Fruit fly (Drosophila melanogaster) whole organism, pupa: Measurements from ENCODE around the gene CG15771.

Experiments
- CG10348 ChIP-seq: fragments of 200-800 bp; sonication (Bioruptor generic); IDR thresholded peaks from 2 replicates; pipeline ENCODE4 v1.3.6; 2022; ENCODE audit warnings: missing biosample characterization, missing genetic modification characterization
- CG12605 ChIP-seq: fragments of 200-800 bp; sonication (Bioruptor generic); IDR thresholded peaks from 2 replicates; pipeline ENCODE4 v1.3.6; 2022; ENCODE audit warnings: missing biosample characterization, missing genetic modification characterization
- CG13204 ChIP-seq: fragments of 200-800 bp; sonication (Bioruptor generic); optimal IDR thresholded peaks from 2 replicates; lab custom pipeline; 2018; ENCODE audit warnings: missing biosample characterization, mild to moderate bottlenecking, missing genetic modification characterization, moderate library complexity
- CG14655 ChIP-seq: fragments of 200-800 bp; sonication (Bioruptor generic); optimal IDR thresholded peaks from 3 replicates; lab custom pipeline; 2017; ENCODE audit warnings: mild to moderate bottlenecking, missing biosample characterization, missing genetic modification reagents, missing genetic modification characterization
- CG15710 ChIP-seq: fragments of 200-800 bp; sonication (Bioruptor generic); optimal IDR thresholded peaks from 2 replicates; lab custom pipeline; 2018; ENCODE audit warnings: missing biosample characterization, mild to moderate bottlenecking, missing genetic modification characterization, moderate library complexity
- CG17806 ChIP-seq: fragments of 200-800 bp; sonication (Bioruptor generic); optimal IDR thresholded peaks from 2 replicates; lab custom pipeline; 2018; ENCODE audit warnings: missing biosample characterization, mild to moderate bottlenecking, missing genetic modification characterization, moderate library complexity
- CG32121 ChIP-seq: fragments of 200-800 bp; sonication (Bioruptor generic); IDR thresholded peaks from 2 replicates; pipeline ENCODE4 v1.3.6; 2022; ENCODE audit warnings: missing biosample characterization, missing genetic modification characterization
- CG34367 ChIP-seq: fragments of 200-800 bp; sonication (Bioruptor generic); optimal IDR thresholded peaks from 2 replicates; lab custom pipeline; 2018; ENCODE audit warnings: missing biosample characterization, mild to moderate bottlenecking, missing genetic modification characterization
- CG4496 ChIP-seq: fragments of 200-800 bp; sonication (Bioruptor generic); IDR thresholded peaks from 3 replicates; pipeline ENCODE4 v1.3.6; 2022; ENCODE audit warnings: missing biosample characterization, missing genetic modification characterization
- CG8159 ChIP-seq: fragments of 200-800 bp; sonication (Bioruptor generic); optimal IDR thresholded peaks from 3 replicates; lab custom pipeline; 2018; ENCODE audit warnings: missing biosample characterization, mild to moderate bottlenecking, missing genetic modification characterization, moderate library complexity
- CG8301 ChIP-seq: fragments of 200-800 bp; sonication (Bioruptor generic); optimal IDR thresholded peaks from 2 replicates; lab custom pipeline; 2018; ENCODE audit warnings: missing biosample characterization, mild to moderate bottlenecking, missing genetic modification characterization
- CG9948 ChIP-seq: fragments of 200-800 bp; sonication (Bioruptor generic); optimal IDR thresholded peaks from 2 replicates; lab custom pipeline; 2018; ENCODE audit warnings: missing biosample characterization, mild to moderate bottlenecking, missing genetic modification characterization, moderate library complexity
- D1 ChIP-seq: fragments of 200-800 bp; sonication (Bioruptor generic); optimal IDR thresholded peaks from 2 replicates; lab custom pipeline; 2018; ENCODE audit warnings: missing biosample characterization, mild to moderate bottlenecking, missing genetic modification characterization, moderate library complexity
- EcR ChIP-seq: fragments of 200-800 bp; sonication (Bioruptor generic); optimal IDR thresholded peaks from 3 replicates; lab custom pipeline; 2019; ENCODE audit warnings: missing biosample characterization, missing genetic modification characterization, mild to moderate bottlenecking, moderate library complexity, missing genetic modification reagents
- Ets98B ChIP-seq: fragments of 200-800 bp; sonication (Bioruptor generic); IDR thresholded peaks from 2 replicates; pipeline ENCODE4 v1.3.6; 2022; ENCODE audit warnings: missing biosample characterization, missing genetic modification characterization
- Pif1A ChIP-seq: fragments of 200-800 bp; sonication (Bioruptor generic); optimal IDR thresholded peaks from 3 replicates; lab custom pipeline; 2016; ENCODE audit warnings: missing biosample characterization, missing genetic modification characterization
- Pif1B ChIP-seq: fragments of 200-800 bp; sonication (Bioruptor generic); optimal IDR thresholded peaks from 3 replicates; lab custom pipeline; 2016; ENCODE audit warnings: missing biosample characterization, missing genetic modification characterization
- Snoo ChIP-seq: fragments of 200-800 bp; sonication (Bioruptor generic); optimal IDR thresholded peaks from 3 replicates; lab custom pipeline; 2017; ENCODE audit warnings: missing biosample characterization, mild to moderate bottlenecking, missing genetic modification characterization, inconsistent platforms
- fd96Ca ChIP-seq: fragments of 200-800 bp; sonication (Bioruptor generic); IDR thresholded peaks from 3 replicates; pipeline ENCODE4 v1.3.6; 2022; ENCODE audit warnings: missing biosample characterization, missing genetic modification characterization
- gl ChIP-seq: fragments of 200-800 bp; sonication (Bioruptor generic); optimal IDR thresholded peaks from 2 replicates; lab custom pipeline; 2018; ENCODE audit warnings: missing biosample characterization, mild to moderate bottlenecking, missing genetic modification characterization
- rn ChIP-seq: fragments of 200-800 bp; sonication (Bioruptor generic); IDR thresholded peaks from 2 replicates; pipeline ENCODE4 v1.3.6; 2022; ENCODE audit warnings: missing biosample characterization, missing genetic modification characterization

CG15771 gene

dm6 chrX:5754837-5755828 lies at the start of gene CG15771, which contains the start of gene lin-52:
Gene CG15771 (plus strand): TSS chrX:5755574.
Gene lin-52 (minus strand): TSS chrX:5754958.
- TF ChIP-seq CG4496 (GFP tag; lab: Robert Waterston, UW) (peak; percentile 95), CG17806 (tag; lab: Kevin White, UChicago) (peak; percentile 91), CG13204 (peak; percentile 100), Pif1A (GFP tag; lab: Kevin White, UChicago) (peak; percentile 95), EcR (peak; percentile 59), CG10348 (GFP tag; lab: Robert Waterston, UW) (peak; percentile 87), Ets98B (peak; percentile 92), gl (tag; lab: Kevin White, UChicago) (peak; percentile 90), Pif1B (GFP tag; lab: Kevin White, UChicago) (peak; percentile 94), CG14655 (GFP tag; lab: Kevin White, UChicago) (peak; percentile 97), CG12605 (GFP tag; lab: Robert Waterston, UW) (peak; percentile 90), fd96Ca (GFP tag; lab: Robert Waterston, UW) (peak; percentile 97), CG32121 (GFP tag; lab: Robert Waterston, UW) (peak; percentile 97), Snoo (tag; lab: Kevin White, UChicago) (peak; percentile 97), CG9948 (tag; lab: Kevin White, UChicago) (peak; percentile 94), D1 (tag; lab: Kevin White, UChicago) (no peak), CG8301 (peak; percentile 96), CG8159 (tag; lab: Kevin White, UChicago) (peak; percentile 96), rn (GFP tag; lab: Robert Waterston, UW) (peak; percentile 77), CG15710 (tag; lab: Kevin White, UChicago) (peak; percentile 95), CG34367 (tag; lab: Kevin White, UChicago) (peak; percentile 92)

dm6 chrX:5705899-5706312 lies 49.5 kb upstream of the CG15771 start:
- TF ChIP-seq Pif1A (GFP tag; lab: Kevin White, UChicago): peak; percentile 71
- no peak for TF ChIP-seq D1 (tag; lab: Kevin White, UChicago)
- TF ChIP-seq CG14655 (GFP tag; lab: Kevin White, UChicago): peak; percentile 85
- no peak for TF ChIP-seq Snoo (tag; lab: Kevin White, UChicago)
- TF ChIP-seq CG17806 (tag; lab: Kevin White, UChicago): peak; percentile 65
- TF ChIP-seq fd96Ca (GFP tag; lab: Robert Waterston, UW): peak; percentile 97
- peak; percentile 86 for TF ChIP-seq rn (GFP tag; lab: Robert Waterston, UW)
- TF ChIP-seq CG34367 (tag; lab: Kevin White, UChicago): peak; percentile 45
- peak; percentile 81 for TF ChIP-seq CG8159 (tag; lab: Kevin White, UChicago)
- TF ChIP-seq CG10348 (GFP tag; lab: Robert Waterston, UW): peak; percentile 53
- TF ChIP-seq EcR: no peak
- TF ChIP-seq Ets98B: peak; percentile 95
- TF ChIP-seq Pif1B (GFP tag; lab: Kevin White, UChicago): peak; percentile 63
- TF ChIP-seq CG8301: peak; percentile 86
- TF ChIP-seq gl (tag; lab: Kevin White, UChicago): peak; percentile 57
- peak; percentile 62 for TF ChIP-seq CG15710 (tag; lab: Kevin White, UChicago)
- TF ChIP-seq CG13204: no peak
- TF ChIP-seq CG12605 (GFP tag; lab: Robert Waterston, UW): peak; percentile 87
- TF ChIP-seq CG32121 (GFP tag; lab: Robert Waterston, UW): peak; percentile 94
- TF ChIP-seq CG9948 (tag; lab: Kevin White, UChicago): peak; percentile 62
- peak; percentile 97 for TF ChIP-seq CG4496 (GFP tag; lab: Robert Waterston, UW)
- TF ChIP-seq, all 21 proteins: peak for 17

dm6 chrX:5712966-5713365 lies 42.4 kb upstream of the CG15771 start:
- TF ChIP-seq Pif1B (GFP tag; lab: Kevin White, UChicago) (no peak), CG15710 (tag; lab: Kevin White, UChicago) (no peak), Pif1A (GFP tag; lab: Kevin White, UChicago) (no peak), CG14655 (GFP tag; lab: Kevin White, UChicago) (no peak), CG8301 (no peak), CG4496 (GFP tag; lab: Robert Waterston, UW) (no peak)

dm6 chrX:5714786-5715185 lies 40.6 kb upstream of the CG15771 start:
- TF ChIP-seq Snoo (tag; lab: Kevin White, UChicago) (no peak), CG10348 (GFP tag; lab: Robert Waterston, UW) (no peak), Pif1B (GFP tag; lab: Kevin White, UChicago) (no peak), CG15710 (tag; lab: Kevin White, UChicago) (no peak), Pif1A (GFP tag; lab: Kevin White, UChicago) (no peak), CG14655 (GFP tag; lab: Kevin White, UChicago) (no peak), CG17806 (tag; lab: Kevin White, UChicago) (no peak), EcR (no peak)
